Fruit fly (Drosophila melanogaster) whole organism, embryonic: ENCODE results near the gene mio.

Experiments
- Ada2b ChIP-seq: fragments of 200-800 bp; sonication (Bioruptor generic); IDR thresholded peaks from 2 replicates; pipeline ENCODE4 v1.3.6; 2022; ENCODE audit warnings: missing biosample characterization, missing genetic modification characterization
- Adf1 ChIP-seq: fragments of 200-800 bp; sonication (Bioruptor generic); IDR thresholded peaks from 2 replicates; pipeline ENCODE4 v1.3.6; 2022; ENCODE audit warnings: missing biosample characterization, missing genetic modification characterization
- Aef1 ChIP-seq: fragments of 200-800 bp; sonication (Bioruptor generic); IDR thresholded peaks from 3 replicates; pipeline ENCODE4 v1.3.6; 2022; ENCODE audit warnings: missing biosample characterization, missing genetic modification characterization
- CG1024 ChIP-seq: fragments of 200-800 bp; sonication (Bioruptor generic); IDR thresholded peaks from 2 replicates; pipeline ENCODE4 v1.3.6; 2022; ENCODE audit warnings: missing biosample characterization, missing genetic modification characterization
- CG10431 ChIP-seq: fragments of 200-800 bp; sonication (Bioruptor generic); optimal IDR thresholded peaks from 3 replicates; lab custom pipeline; 2018; ENCODE audit warnings: missing biosample characterization, mild to moderate bottlenecking, missing genetic modification characterization
- CG11247 ChIP-seq: fragments of 200-800 bp; sonication (Bioruptor generic); IDR thresholded peaks from 2 replicates; pipeline ENCODE4 v1.3.6; 2022; ENCODE audit warnings: missing biosample characterization, missing genetic modification characterization
- CG12236 ChIP-seq: fragments of 200-800 bp; sonication (Bioruptor generic); optimal IDR thresholded peaks from 2 replicates; lab custom pipeline; 2016; ENCODE audit warnings: missing biosample characterization, missing genetic modification characterization
- CG1233 ChIP-seq: fragments of 200-800 bp; sonication (Bioruptor generic); optimal IDR thresholded peaks from 4 replicates; lab custom pipeline; 2018; ENCODE audit warnings: missing biosample characterization, mild to moderate bottlenecking, missing genetic modification characterization
- CG12769 ChIP-seq: fragments of 200-800 bp; sonication (Bioruptor generic); optimal IDR thresholded peaks from 2 replicates; lab custom pipeline; 2019; ENCODE audit warnings: missing biosample characterization, mild to moderate bottlenecking, missing genetic modification characterization, moderate library complexity
- CG14667 ChIP-seq: fragments of 200-800 bp; sonication (Bioruptor generic); IDR thresholded peaks from 2 replicates; pipeline ENCODE4 v1.3.6; 2022; ENCODE audit warnings: missing biosample characterization, missing genetic modification characterization
- CG17385 ChIP-seq: fragments of 200-800 bp; sonication (Bioruptor generic); optimal IDR thresholded peaks from 3 replicates; lab custom pipeline; 2018; ENCODE audit warnings: missing biosample characterization, mild to moderate bottlenecking, missing genetic modification characterization
- CG17912 ChIP-seq: fragments of 200-800 bp; sonication (Bioruptor generic); optimal IDR thresholded peaks from 2 replicates; lab custom pipeline; 2018; ENCODE audit warnings: missing biosample characterization, mild to moderate bottlenecking, missing genetic modification characterization
- CG2120 ChIP-seq: fragments of 200-800 bp; sonication (Bioruptor generic); optimal IDR thresholded peaks from 3 replicates; lab custom pipeline; 2016; ENCODE audit warnings: missing biosample characterization, missing genetic modification characterization
- CG2199 ChIP-seq: fragments of 200-800 bp; sonication (Bioruptor generic); IDR thresholded peaks from 3 replicates; pipeline ENCODE4 v1.3.6; 2022; ENCODE audit warnings: missing biosample characterization, missing genetic modification characterization
- CG3163 ChIP-seq: fragments of 200-800 bp; sonication (Bioruptor generic); optimal IDR thresholded peaks from 3 replicates; lab custom pipeline; 2016; ENCODE audit warnings: missing biosample characterization, missing genetic modification characterization
- CG4360 ChIP-seq: fragments of 200-800 bp; sonication (Bioruptor generic); IDR thresholded peaks from 2 replicates; pipeline ENCODE4 v1.3.6; 2022; ENCODE audit warnings: missing biosample characterization, missing genetic modification characterization
- CG4707 ChIP-seq: fragments of 200-800 bp; sonication (Bioruptor generic); optimal IDR thresholded peaks from 2 replicates; lab custom pipeline; 2018; ENCODE audit warnings: missing biosample characterization, mild to moderate bottlenecking, missing genetic modification characterization, moderate library complexity
- CG8478 ChIP-seq: fragments of >200 bp; optimal IDR thresholded peaks from 2 replicates; lab custom pipeline; 2018
- CG9437 ChIP-seq: fragments of 200-800 bp; sonication (Bioruptor generic); optimal IDR thresholded peaks from 2 replicates; lab custom pipeline; 2018; ENCODE audit warnings: missing biosample characterization, mild to moderate bottlenecking, missing genetic modification characterization
- Lpt ChIP-seq: fragments of >200 bp; optimal IDR thresholded peaks from 2 replicates; lab custom pipeline; 2018; ENCODE audit warnings: missing biosample characterization, missing genetic modification characterization
- MBD-R2 ChIP-seq: fragments of 200-800 bp; sonication (Bioruptor generic); IDR thresholded peaks from 2 replicates; pipeline ENCODE4 v1.3.6; 2022; ENCODE audit warnings: missing biosample characterization, missing genetic modification characterization
- Nf-YB ChIP-seq: fragments of 200-800 bp; sonication (Bioruptor generic); optimal IDR thresholded peaks from 3 replicates; lab custom pipeline; 2019; ENCODE audit warnings: missing biosample characterization, mild to moderate bottlenecking, missing genetic modification characterization, moderate library complexity
- Pdp1 ChIP-seq, 2 experiments: fragments of 200-800 bp; sonication (Bioruptor generic); optimal IDR thresholded peaks; 3 replicates each; lab custom pipeline; 2016; ENCODE audit warnings: missing biosample characterization in 2 of 2, missing genetic modification characterization in 2 of 2, mild to moderate bottlenecking in 1 of 2, moderate library complexity in 1 of 2
- Rfx ChIP-seq: fragments of 200-800 bp; sonication (Bioruptor generic); IDR thresholded peaks from 2 replicates; pipeline ENCODE4 v1.3.6; 2022; ENCODE audit warnings: missing biosample characterization, missing genetic modification characterization
- Trl ChIP-seq, 3 experiments: fragments of >200 bp in 2 of 3; fragments of 200-800 bp in 1 of 3; sonication (Bioruptor generic) in 1 of 3; optimal IDR thresholded peaks; 2 replicates in 1 of 3; 3 replicates in 2 of 3; lab custom pipeline; 2016 to 2017; ENCODE audit warnings: missing biosample characterization in 1 of 3, missing genetic modification characterization in 1 of 3
- aop ChIP-seq: fragments of 200-800 bp; sonication (Bioruptor generic); IDR thresholded peaks from 2 replicates; pipeline ENCODE4 v1.3.6; 2022; ENCODE audit warnings: missing biosample characterization, missing genetic modification characterization
- az2 ChIP-seq: fragments of 200-800 bp; sonication (Bioruptor generic); optimal IDR thresholded peaks from 3 replicates; lab custom pipeline; 2016; ENCODE audit warnings: missing biosample characterization, missing genetic modification characterization
- bbx ChIP-seq: fragments of 200-800 bp; sonication (Bioruptor generic); IDR thresholded peaks from 2 replicates; pipeline ENCODE4 v1.3.6; 2022; ENCODE audit warnings: missing biosample characterization, missing genetic modification characterization; ENCODE audit not compliant: partially characterized antibody
- br ChIP-seq: fragments of >200 bp; optimal IDR thresholded peaks from 2 replicates; lab custom pipeline; 2017
- cg ChIP-seq: fragments of 200-800 bp; sonication (Bioruptor generic); optimal IDR thresholded peaks from 3 replicates; lab custom pipeline; 2019; ENCODE audit warnings: missing biosample characterization, mild to moderate bottlenecking, missing genetic modification characterization, moderate library complexity
- chinmo ChIP-seq: fragments of 200-800 bp; sonication (Bioruptor generic); IDR thresholded peaks from 4 replicates; pipeline ENCODE4 v1.3.6; 2022; ENCODE audit warnings: missing biosample characterization, missing genetic modification characterization; ENCODE audit not compliant: partially characterized antibody
- chn ChIP-seq: fragments of 200-800 bp; sonication (Bioruptor generic); optimal IDR thresholded peaks from 2 replicates; lab custom pipeline; 2016; ENCODE audit warnings: missing biosample characterization, missing genetic modification characterization
- ci ChIP-seq: fragments of 200-800 bp; sonication (Bioruptor generic); IDR thresholded peaks from 3 replicates; pipeline ENCODE4 v1.3.6; 2022; ENCODE audit warnings: missing biosample characterization, missing genetic modification characterization
- crol ChIP-seq: fragments of 200-800 bp; sonication (Bioruptor generic); IDR thresholded peaks from 2 replicates; pipeline ENCODE4 v1.3.6; 2022; ENCODE audit warnings: missing biosample characterization, missing genetic modification characterization
- dpn ChIP-seq, 2 experiments: fragments of 200-800 bp; sonication (Bioruptor generic); optimal IDR thresholded peaks; 3 replicates each; lab custom pipeline; 2016; ENCODE audit warnings: missing biosample characterization in 2 of 2, missing genetic modification characterization in 2 of 2
- gem ChIP-seq: fragments of 200-800 bp; sonication (Bioruptor generic); optimal IDR thresholded peaks from 2 replicates; lab custom pipeline; 2019; ENCODE audit warnings: missing biosample characterization, mild to moderate bottlenecking, missing genetic modification characterization, moderate library complexity
- gsb ChIP-seq: fragments of 200-800 bp; sonication (Bioruptor generic); IDR thresholded peaks from 2 replicates; pipeline ENCODE4 v1.3.6; 2022; ENCODE audit warnings: missing biosample characterization, missing genetic modification characterization
- gt ChIP-seq: fragments of 200-800 bp; sonication (Bioruptor generic); IDR thresholded peaks from 2 replicates; pipeline ENCODE4 v1.3.6; 2022; ENCODE audit warnings: missing biosample characterization, missing genetic modification characterization
- hkb ChIP-seq, 2 experiments: fragments of 200-800 bp in 1 of 2; fragments of >200 bp in 1 of 2; sonication (Bioruptor generic) in 1 of 2; IDR thresholded peaks in 1 of 2; optimal IDR thresholded peaks in 1 of 2; 2 replicates each; pipeline versions ENCODE4 v1.3.6 to Lab custom; 2017 to 2022; ENCODE audit warnings: missing biosample characterization in 1 of 2, missing genetic modification characterization in 1 of 2
- kni ChIP-seq: fragments of 200-800 bp; sonication (Bioruptor generic); optimal IDR thresholded peaks from 3 replicates; lab custom pipeline; 2017; ENCODE audit warnings: mild to moderate bottlenecking, missing biosample characterization, missing genetic modification reagents, missing genetic modification characterization
- mam ChIP-seq: fragments of 200-800 bp; sonication (Bioruptor generic); optimal IDR thresholded peaks from 3 replicates; lab custom pipeline; 2016; ENCODE audit warnings: missing biosample characterization, missing genetic modification characterization
- oc ChIP-seq: fragments of 200-800 bp; sonication (Bioruptor generic); optimal IDR thresholded peaks from 2 replicates; lab custom pipeline; 2018; ENCODE audit warnings: missing biosample characterization, mild to moderate bottlenecking, missing genetic modification characterization, moderate library complexity
- pros ChIP-seq: fragments of 200-800 bp; sonication (Bioruptor generic); optimal IDR thresholded peaks from 3 replicates; lab custom pipeline; 2019; ENCODE audit warnings: missing biosample characterization, mild to moderate bottlenecking, missing genetic modification characterization, moderate library complexity
- rib ChIP-seq: fragments of 200-800 bp; sonication (Bioruptor generic); IDR thresholded peaks from 2 replicates; pipeline ENCODE4 v1.3.6; 2022; ENCODE audit warnings: missing biosample characterization, missing genetic modification characterization
- row ChIP-seq: fragments of 200-800 bp; sonication (Bioruptor generic); IDR thresholded peaks from 3 replicates; pipeline ENCODE4 v1.3.6; 2022; ENCODE audit warnings: missing biosample characterization, missing genetic modification characterization
- slou ChIP-seq: fragments of 200-800 bp; sonication (Bioruptor generic); optimal IDR thresholded peaks from 3 replicates; lab custom pipeline; 2016; ENCODE audit warnings: missing biosample characterization, missing genetic modification characterization
- stwl ChIP-seq: fragments of 200-800 bp; sonication (Bioruptor generic); optimal IDR thresholded peaks from 3 replicates; lab custom pipeline; 2018; ENCODE audit warnings: missing biosample characterization, mild to moderate bottlenecking, missing genetic modification characterization, moderate library complexity
- vvl ChIP-seq: fragments of 200-800 bp; sonication (Bioruptor generic); IDR thresholded peaks from 2 replicates; pipeline ENCODE4 v1.3.6; 2022; ENCODE audit warnings: missing biosample characterization, missing genetic modification characterization

Gene mio

dm6 chr2L:2173604-2174003 is 43.5 kb upstream of the mio start (continued):
- TF ChIP-seq CG12769 (tag; lab: Kevin White, UChicago) (peak; percentile 49), Ada2b (GFP tag; lab: Robert Waterston, UW) (no peak), gsb (no peak), slou (no peak), Lpt (no peak)

- TF ChIP-seq aop (GFP tag; lab: Robert Waterston, UW) (peak; percentile 92), row (GFP tag; lab: Robert Waterston, UW) (0 out of 3 replicates have a peak, but pooled peaks have one; percentile 8), Adf1 (GFP tag; lab: Robert Waterston, UW) (peak; percentile 30; the same call in 1 of the 2 replicates), gt (no peak), CG10431 (GFP tag; lab: Kevin White, UChicago) (no peak), CG4707 (GFP tag; lab: Kevin White, UChicago) (peak; percentile 18), Rfx (0 out of 2 replicates have a peak, but pooled peaks have one; percentile 4), stwl (tag; lab: Kevin White, UChicago) (no peak), bbx (0 out of 2 replicates have a peak, but pooled peaks have one; percentile 28), CG17912 (no peak), Pdp1 (GFP tag; optimal IDR thresholded peaks at IDR 0.05; lab: Kevin White, UChicago) (peak in 1 of 2 experiments; percentile 1), oc (peak; percentile 63), CG3163 (GFP tag; lab: Kevin White, UChicago) (peak; percentile 85), gem (tag; lab: Kevin White, UChicago) (peak; percentile 2), chinmo (GFP tag; lab: Robert Waterston, UW) (peak; percentile 80; the same call in 3 of the 4 replicates), Nf-YB (no peak), crol (peak; percentile 84), CG12236 (no peak), CG2199 (GFP tag; lab: Robert Waterston, UW) (peak; percentile 74; the same call in 1 of the 3 replicates), vvl (GFP tag; lab: Robert Waterston, UW) (peak; percentile 58), br (lab: Kevin White, UChicago) (no peak), CG12769 (tag; lab: Kevin White, UChicago) (peak; percentile 81), dpn (GFP tag; optimal IDR thresholded peaks at IDR 0.05; lab: Kevin White, UChicago) (no peak), CG1024 (GFP tag; lab: Robert Waterston, UW) (no peak), Aef1 (peak; percentile 22; the same call in 1 of the 3 replicates), mam (GFP tag; lab: Kevin White, UChicago) (no peak), MBD-R2 (GFP tag; lab: Robert Waterston, UW) (0 out of 2 replicates have a peak, but pooled peaks have one; percentile 3), cg (GFP tag; lab: Kevin White, UChicago) (peak; percentile 91), pros (GFP tag; lab: Kevin White, UChicago) (peak; percentile 30), CG8478 (lab: Kevin White, UChicago) (peak; percentile 78), ci (GFP tag; lab: Robert Waterston, UW) (0 out of 3 replicates have a peak, but pooled peaks have one; percentile 32), CG14667 (GFP tag; lab: Robert Waterston, UW) (no peak), chn (GFP tag; lab: Kevin White, UChicago) (peak; percentile 21), CG1233 (GFP tag; lab: Kevin White, UChicago) (no peak), CG2120 (GFP tag; lab: Kevin White, UChicago) (peak; percentile 29), CG9437 (GFP tag; lab: Kevin White, UChicago) (peak; percentile 74), CG11247 (no peak), az2 (GFP tag; lab: Kevin White, UChicago) (no peak), kni (GFP tag; lab: Kevin White, UChicago) (peak; percentile 61), CG4360 (GFP tag; lab: Robert Waterston, UW) (peak; percentile 90), hkb (optimal IDR thresholded peaks at IDR 0.05; lab: Kevin White, UChicago) (no peak), hkb (GFP tag; IDR thresholded peaks at IDR 0.05; lab: Robert Waterston, UW) (no peak), Trl (optimal IDR thresholded peaks at IDR 0.05; lab: Kevin White, UChicago) (peak; percentile 77 to 85), Trl (GFP tag; optimal IDR thresholded peaks at IDR 0.05; lab: Kevin White, UChicago) (no peak), rib (GFP tag; lab: Robert Waterston, UW) (peak; percentile 33; the same call in 1 of the 2 replicates), CG17385 (GFP tag; lab: Kevin White, UChicago) (peak; percentile 71)
Observed at dm6 chr2L:2175090-2175830, 41.8 kb upstream of the mio start.
